Worm (Caenorhabditis elegans) whole organism, L2 larva: Measurements from ENCODE around the gene BE0003N10.6.

ENCODE experiments used
- R02D3.7 ChIP-seq: fragments of 150-350 bp; optimal IDR thresholded peaks from 2 replicates; lab custom pipeline; 2014; ENCODE audit warnings: missing biosample characterization, missing genetic modification characterization
- aly-2 ChIP-seq: fragments of 150-350 bp; optimal IDR thresholded peaks from 2 replicates; lab custom pipeline; 2014; ENCODE audit warnings: missing biosample characterization, missing genetic modification characterization
- blmp-1 ChIP-seq: sonication (generic microtip); optimal IDR thresholded peaks from 2 replicates; lab custom pipeline; 2017; ENCODE audit warnings: missing genetic modification characterization, mild to moderate bottlenecking, missing compliant biosample characterization, antibody characterized with exemption, moderate library complexity; ENCODE audit not compliant: insufficient read depth
- dmd-4 ChIP-seq: sonication (generic microtip); optimal IDR thresholded peaks from 2 replicates; lab custom pipeline; 2017; ENCODE audit warnings: missing biosample characterization, missing genetic modification characterization
- fos-1 ChIP-seq: fragments of 150-350 bp; optimal IDR thresholded peaks from 2 replicates; lab custom pipeline; 2014; ENCODE audit warnings: missing biosample characterization, missing genetic modification characterization
- nhr-11 ChIP-seq: fragments of 150-350 bp; optimal IDR thresholded peaks from 2 replicates; lab custom pipeline; 2014; ENCODE audit warnings: missing biosample characterization, missing genetic modification characterization
- nhr-77 ChIP-seq: fragments of 150-350 bp; optimal IDR thresholded peaks from 2 replicates; lab custom pipeline; 2014; ENCODE audit warnings: missing biosample characterization, missing genetic modification characterization
- peb-1 ChIP-seq: fragments of 150-350 bp; optimal IDR thresholded peaks from 2 replicates; lab custom pipeline; 2014; ENCODE audit warnings: missing biosample characterization, missing genetic modification characterization
- skn-1 ChIP-seq: sonication (generic microtip); optimal IDR thresholded peaks from 2 replicates; lab custom pipeline; 2017; ENCODE audit warnings: missing biosample characterization, missing genetic modification characterization
- snpc-4 ChIP-seq: fragments of 150-350 bp; optimal IDR thresholded peaks from 2 replicates; lab custom pipeline; 2014; ENCODE audit warnings: missing biosample characterization, missing genetic modification characterization
- unc-39 ChIP-seq: fragments of 150-350 bp; optimal IDR thresholded peaks from 2 replicates; lab custom pipeline; 2014; ENCODE audit warnings: missing biosample characterization, missing genetic modification characterization
- unc-62 ChIP-seq: fragments of 150-350 bp; optimal IDR thresholded peaks from 2 replicates; lab custom pipeline; 2014; ENCODE audit warnings: missing biosample characterization, missing genetic modification reagents, missing genetic modification characterization
- ztf-11 ChIP-seq: sonication (generic microtip); optimal IDR thresholded peaks from 2 replicates; lab custom pipeline; 2017; ENCODE audit warnings: missing biosample characterization, missing genetic modification characterization

DNA sequence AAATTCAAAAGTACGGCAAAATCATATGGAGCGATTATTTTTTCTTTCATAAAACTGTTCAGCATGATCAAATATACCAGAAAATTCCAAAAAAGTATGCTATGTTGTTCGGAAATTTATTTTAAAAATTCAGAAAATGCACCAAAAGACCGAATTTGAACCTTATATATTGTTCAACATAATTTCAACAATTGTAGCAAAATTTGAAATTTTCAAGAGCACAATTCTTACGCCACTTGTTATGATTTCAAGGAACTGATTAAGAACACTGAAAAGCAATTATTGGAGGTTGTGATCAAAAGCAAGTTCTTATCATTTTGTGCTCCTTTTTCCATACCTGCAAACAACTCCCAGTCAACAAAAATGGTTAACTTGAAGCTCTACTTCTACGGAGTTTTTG, 51.8 kb downstream of the BE0003N10.6 start, which contains the start of gene clc-27:
- TF ChIP-seq blmp-1 (tag; lab: Kevin White, UChicago) (no peak), nhr-11 (no peak), fos-1 (tag; lab: Kevin White, UChicago) (no peak), unc-62 (GFP tag; lab: Kevin White, UChicago) (no peak), peb-1 (tag; lab: Kevin White, UChicago) (no peak), skn-1 (tag; lab: Kevin White, UChicago) (no peak), ztf-11 (tag; lab: Kevin White, UChicago) (no peak), R02D3.7 (tag; lab: Kevin White, UChicago) (no peak), aly-2 (tag; lab: Kevin White, UChicago) (no peak), unc-39 (no peak), snpc-4 (no peak), nhr-77 (tag; lab: Kevin White, UChicago) (no peak), dmd-4 (tag; lab: Kevin White, UChicago) (no peak)
